Fruit fly (Drosophila melanogaster): ENCODE data around the gene CG10588.

CG10588 gene

dm6 chr3L:20961286-20961685 is 4.6 kb downstream of the CG10588 start, which contains the start of gene CG11037:
Gene CG11037, minus strand, starts transcription at chr3L:20961386.
- TF ChIP-seq Pif1A (GFP tag; optimal IDR thresholded peaks at IDR 0.05) (no peak), CG12605 (GFP tag; IDR thresholded peaks at IDR 0.05) (no peak), Pif1B (GFP tag; optimal IDR thresholded peaks at IDR 0.05) (no peak), CG4496 (GFP tag; IDR thresholded peaks at IDR 0.05) (no peak), gl (tag; optimal IDR thresholded peaks at IDR 0.05) (no peak)

DNA sequence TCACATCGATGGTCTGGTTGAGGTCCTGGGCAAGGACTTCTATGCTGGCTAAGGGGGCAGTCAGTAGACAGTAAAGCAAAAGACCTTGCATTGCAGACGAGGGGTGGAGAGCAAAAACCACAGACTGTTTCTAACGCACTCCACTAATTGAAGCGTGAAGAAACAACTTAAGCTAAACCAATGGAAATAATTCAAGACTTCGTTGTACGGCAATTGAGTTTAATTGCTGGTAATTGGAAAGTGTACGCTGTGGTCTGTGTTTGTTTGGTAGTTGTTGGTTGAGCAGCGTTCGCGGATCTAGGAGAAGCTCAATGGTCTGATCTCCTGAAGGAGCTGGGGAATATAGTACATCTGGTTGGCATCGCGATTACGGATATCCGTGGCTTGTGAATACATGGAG is 5.7 kb downstream of the CG10588 start, which contains the start of gene CG10587:
Gene CG10587, minus strand, starts transcription at position 101 of the 400 bp plus-strand sequence.
- TF ChIP-seq CG4496 (GFP tag; IDR thresholded peaks at IDR 0.05) (no peak), Pif1B (GFP tag; optimal IDR thresholded peaks at IDR 0.05) (no peak), rn (GFP tag; IDR thresholded peaks at IDR 0.05) (no peak), CG8159 (tag; optimal IDR thresholded peaks at IDR 0.05) (no peak)

DNA sequence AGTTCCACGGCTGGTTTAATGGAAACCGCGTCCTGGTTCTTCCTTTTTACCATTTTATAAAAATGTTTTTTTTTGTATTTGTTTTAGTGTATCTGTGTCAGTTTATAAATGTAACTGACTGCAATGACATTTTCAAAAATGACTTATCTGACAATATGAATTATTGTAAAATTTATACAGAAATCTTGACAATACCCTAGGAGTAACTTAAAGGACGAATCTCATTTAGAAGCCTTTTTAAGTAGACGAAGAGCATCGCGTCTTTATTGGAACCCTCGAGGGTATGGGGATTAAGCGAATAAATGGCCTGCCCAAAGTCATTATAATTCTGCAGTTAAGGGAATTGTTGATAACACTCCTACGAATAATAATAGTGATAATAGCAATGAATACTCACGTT is 9.9 kb downstream of the CG10588 start, which contains the start of gene CG12983:
Gene CG12983, minus strand, starts transcription at position 101 of the 400 bp plus-strand sequence.
- TF ChIP-seq CG14655 (GFP tag; optimal IDR thresholded peaks at IDR 0.05) = no peak
- TF ChIP-seq fd96Ca (GFP tag; IDR thresholded peaks at IDR 0.05) = no peak
- TF ChIP-seq gl (tag; optimal IDR thresholded peaks at IDR 0.05) = no peak
- no peak for TF ChIP-seq Snoo (tag; optimal IDR thresholded peaks at IDR 0.05)
- TF ChIP-seq CG34367 (tag; optimal IDR thresholded peaks at IDR 0.05) = no peak
- no peak for TF ChIP-seq CG17806 (tag; optimal IDR thresholded peaks at IDR 0.05)
- TF ChIP-seq CG15710 (tag; optimal IDR thresholded peaks at IDR 0.05) = no peak

dm6 chr3L:20970563-20970962 is 13.8 kb downstream of the CG10588 start, which contains the start of gene CG33287:
Gene CG33287, minus strand, starts transcription at chr3L:20970663.
- TF ChIP-seq rn (GFP tag; IDR thresholded peaks at IDR 0.05) (no peak), CG10348 (GFP tag; IDR thresholded peaks at IDR 0.05) (no peak), fd96Ca (GFP tag; IDR thresholded peaks at IDR 0.05) (no peak), CG12605 (GFP tag; IDR thresholded peaks at IDR 0.05) (no peak), CG34367 (tag; optimal IDR thresholded peaks at IDR 0.05) (no peak), Ets98B (GFP tag; IDR thresholded peaks at IDR 0.05) (no peak), D1 (tag; optimal IDR thresholded peaks at IDR 0.05) (no peak), CG17806 (tag; optimal IDR thresholded peaks at IDR 0.05) (no peak), CG13204 (GFP tag; optimal IDR thresholded peaks at IDR 0.05) (no peak), CG15710 (tag; optimal IDR thresholded peaks at IDR 0.05) (no peak), CG9948 (tag; optimal IDR thresholded peaks at IDR 0.05) (no peak), CG14655 (GFP tag; optimal IDR thresholded peaks at IDR 0.05) (no peak), CG32121 (GFP tag; IDR thresholded peaks at IDR 0.05) (no peak), Pif1B (GFP tag; optimal IDR thresholded peaks at IDR 0.05) (no peak), EcR (GFP tag; optimal IDR thresholded peaks at IDR 0.05) (no peak), CG4496 (GFP tag; IDR thresholded peaks at IDR 0.05) (no peak), Snoo (tag; optimal IDR thresholded peaks at IDR 0.05) (no peak), CG8301 (tag; optimal IDR thresholded peaks at IDR 0.05) (no peak), gl (tag; optimal IDR thresholded peaks at IDR 0.05) (no peak)

- no peak for TF ChIP-seq CG4496 (GFP tag; IDR thresholded peaks at IDR 0.05)
- no peak for TF ChIP-seq Snoo (tag; optimal IDR thresholded peaks at IDR 0.05)
- no peak for TF ChIP-seq CG8301 (tag; optimal IDR thresholded peaks at IDR 0.05)
- no peak for TF ChIP-seq D1 (tag; optimal IDR thresholded peaks at IDR 0.05)
- TF ChIP-seq CG32121 (GFP tag; IDR thresholded peaks at IDR 0.05) = no peak
- TF ChIP-seq CG8159 (tag; optimal IDR thresholded peaks at IDR 0.05) = no peak
- no peak for TF ChIP-seq EcR (GFP tag; optimal IDR thresholded peaks at IDR 0.05)
- no peak for TF ChIP-seq gl (tag; optimal IDR thresholded peaks at IDR 0.05)
Measured at dm6 chr3L:20974600-20974999, 17.9 kb downstream of the CG10588 start, which contains the start of gene CG33286. Gene CG33286, minus strand, starts transcription at chr3L:20974700.

DNA sequence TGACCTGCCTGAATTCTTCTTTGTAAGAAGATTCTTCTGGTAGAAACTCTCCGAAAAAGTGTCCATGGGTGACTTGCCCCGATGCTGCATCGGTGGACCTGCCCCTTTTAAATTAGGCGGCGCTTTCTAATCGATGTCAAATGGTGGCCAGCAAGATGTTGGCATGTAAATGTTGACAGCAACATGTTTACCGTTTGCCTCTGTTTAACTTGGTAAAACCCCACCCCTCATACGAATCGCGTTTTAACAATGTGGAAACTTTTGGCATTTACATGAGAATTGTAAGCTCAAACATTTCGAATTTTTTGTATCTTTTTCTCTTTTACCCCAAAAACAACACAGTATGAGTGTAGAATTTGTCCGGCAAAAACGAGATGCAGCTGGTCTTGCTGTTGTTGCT is 19.6 kb downstream of the CG10588 start:
- TF ChIP-seq CG4496 (GFP tag; IDR thresholded peaks at IDR 0.05) = no peak
- TF ChIP-seq CG8301 (tag; optimal IDR thresholded peaks at IDR 0.05) = no peak
- TF ChIP-seq EcR (GFP tag; optimal IDR thresholded peaks at IDR 0.05) = no peak
- no peak for TF ChIP-seq CG9948 (tag; optimal IDR thresholded peaks at IDR 0.05)
- no peak for TF ChIP-seq Pif1B (GFP tag; optimal IDR thresholded peaks at IDR 0.05)
- no peak for TF ChIP-seq CG14655 (GFP tag; optimal IDR thresholded peaks at IDR 0.05)
- no peak for TF ChIP-seq CG12605 (GFP tag; IDR thresholded peaks at IDR 0.05)
- no peak for TF ChIP-seq D1 (tag; optimal IDR thresholded peaks at IDR 0.05)
- no peak for TF ChIP-seq Pif1A (GFP tag; optimal IDR thresholded peaks at IDR 0.05)
- no peak for TF ChIP-seq Ets98B (GFP tag; IDR thresholded peaks at IDR 0.05)
- TF ChIP-seq CG17806 (tag; optimal IDR thresholded peaks at IDR 0.05) = no peak
- TF ChIP-seq Snoo (tag; optimal IDR thresholded peaks at IDR 0.05) = no peak
- TF ChIP-seq CG15710 (tag; optimal IDR thresholded peaks at IDR 0.05) = no peak
- no peak for TF ChIP-seq fd96Ca (GFP tag; IDR thresholded peaks at IDR 0.05)
- no peak for TF ChIP-seq CG10348 (GFP tag; IDR thresholded peaks at IDR 0.05)

DNA sequence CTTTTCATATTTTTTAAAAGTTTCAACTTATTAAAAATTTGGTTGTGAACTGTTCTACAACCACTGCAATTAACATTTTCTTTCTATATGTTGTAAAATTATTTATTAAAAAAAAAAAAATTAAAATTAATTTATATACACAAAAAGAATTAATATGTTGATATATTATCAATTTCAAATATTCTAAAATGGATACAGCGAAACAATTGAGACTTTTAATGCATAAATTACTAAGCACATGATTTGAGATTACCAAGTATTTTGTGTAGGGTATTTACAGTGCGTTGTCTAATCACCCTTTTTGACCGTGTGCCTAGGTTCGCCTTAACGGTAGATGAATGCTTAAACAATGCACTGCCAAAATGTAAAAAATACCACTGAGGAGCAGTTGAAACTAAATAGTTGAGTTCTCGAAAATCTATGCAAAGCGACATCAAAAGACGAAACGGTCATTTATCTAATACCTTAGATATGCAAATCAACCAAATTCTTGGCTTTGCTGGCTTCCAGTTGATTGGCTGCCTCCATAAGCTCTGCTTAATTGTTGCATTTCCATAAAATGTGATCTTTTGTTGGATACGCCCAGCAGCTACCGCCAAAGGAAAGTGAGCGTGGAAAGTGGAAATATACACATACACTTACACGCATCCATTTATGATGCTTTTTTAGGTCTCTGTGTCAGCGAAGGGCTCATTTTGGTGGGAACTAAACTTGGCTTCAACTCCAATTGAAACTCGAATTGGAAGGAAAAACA is 20.4 kb downstream of the CG10588 start:
- no peak for TF ChIP-seq CG4496 (GFP tag; IDR thresholded peaks at IDR 0.05)
- TF ChIP-seq CG17806 (tag; optimal IDR thresholded peaks at IDR 0.05) = no peak
- no peak for TF ChIP-seq Ets98B (GFP tag; IDR thresholded peaks at IDR 0.05)
- TF ChIP-seq fd96Ca (GFP tag; IDR thresholded peaks at IDR 0.05) = no peak
- no peak for TF ChIP-seq CG34367 (tag; optimal IDR thresholded peaks at IDR 0.05)
- no peak for TF ChIP-seq D1 (tag; optimal IDR thresholded peaks at IDR 0.05)
- no peak for TF ChIP-seq CG15710 (tag; optimal IDR thresholded peaks at IDR 0.05)
- TF ChIP-seq CG13204 (GFP tag; optimal IDR thresholded peaks at IDR 0.05) = no peak
- TF ChIP-seq Pif1A (GFP tag; optimal IDR thresholded peaks at IDR 0.05) = no peak
- no peak for TF ChIP-seq CG9948 (tag; optimal IDR thresholded peaks at IDR 0.05)
- TF ChIP-seq EcR (GFP tag; optimal IDR thresholded peaks at IDR 0.05) = no peak
- no peak for TF ChIP-seq gl (tag; optimal IDR thresholded peaks at IDR 0.05)
- TF ChIP-seq CG32121 (GFP tag; IDR thresholded peaks at IDR 0.05) = no peak
- no peak for TF ChIP-seq CG10348 (GFP tag; IDR thresholded peaks at IDR 0.05)
- no peak for TF ChIP-seq Snoo (tag; optimal IDR thresholded peaks at IDR 0.05)
- no peak for TF ChIP-seq Pif1B (GFP tag; optimal IDR thresholded peaks at IDR 0.05)

All from whole organism, pupa.